Worm (Caenorhabditis elegans): ENCODE results near the gene acbp-3.

DNA sequence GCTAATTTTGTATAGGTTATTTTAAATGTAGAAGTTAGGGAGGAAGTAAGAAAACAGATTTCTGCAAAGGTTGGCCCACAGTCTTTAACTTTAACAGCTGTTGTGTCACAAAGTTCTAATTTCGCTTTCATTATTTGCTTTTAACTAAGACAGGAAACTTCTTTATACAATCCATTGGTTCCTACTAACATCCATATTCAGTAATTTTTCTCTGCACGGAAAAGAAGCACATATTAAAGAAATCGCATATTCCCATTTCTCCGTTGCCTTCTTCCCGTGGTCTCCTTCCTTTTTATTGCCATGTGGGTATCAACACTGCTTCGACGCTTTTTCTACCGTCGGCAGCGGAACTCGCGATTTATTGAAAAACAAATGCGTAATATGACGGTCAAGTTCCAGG is 21.1 kb upstream of the acbp-3 start, which contains the start of gene T21E8.6:
- no peak for TF ChIP-seq nfya-1 (tag; optimal IDR thresholded peaks at IDR 0.05)
- no peak for TF ChIP-seq unc-55 (GFP tag; optimal IDR thresholded peaks at IDR 0.05)
- TF ChIP-seq ama-1 (optimal IDR thresholded peaks at IDR 0.05), result no peak
- no peak for TF ChIP-seq unc-42 (tag; optimal IDR thresholded peaks at IDR 0.05)
- no peak for TF ChIP-seq ahr-1 (tag; optimal IDR thresholded peaks at IDR 0.05)
- TF ChIP-seq pha-4 (tag; optimal IDR thresholded peaks at IDR 0.05), result no peak
- no peak for TF ChIP-seq dmd-4 (tag; optimal IDR thresholded peaks at IDR 0.05; ENCODE audit: borderline replicate concordance)
- no peak for TF ChIP-seq hlh-15 (tag; optimal IDR thresholded peaks at IDR 0.05)
- TF ChIP-seq gmeb-2 (tag; optimal IDR thresholded peaks at IDR 0.05), result no peak
- TF ChIP-seq odd-2 (tag; optimal IDR thresholded peaks at IDR 0.05), result no peak
- no peak for TF ChIP-seq rnt-1 (tag; optimal IDR thresholded peaks at IDR 0.05)

All from whole organism, late embryonic.